Fruit fly (Drosophila melanogaster): Measurements from ENCODE around the gene Hmgcl.

Hmgcl gene

DNA sequence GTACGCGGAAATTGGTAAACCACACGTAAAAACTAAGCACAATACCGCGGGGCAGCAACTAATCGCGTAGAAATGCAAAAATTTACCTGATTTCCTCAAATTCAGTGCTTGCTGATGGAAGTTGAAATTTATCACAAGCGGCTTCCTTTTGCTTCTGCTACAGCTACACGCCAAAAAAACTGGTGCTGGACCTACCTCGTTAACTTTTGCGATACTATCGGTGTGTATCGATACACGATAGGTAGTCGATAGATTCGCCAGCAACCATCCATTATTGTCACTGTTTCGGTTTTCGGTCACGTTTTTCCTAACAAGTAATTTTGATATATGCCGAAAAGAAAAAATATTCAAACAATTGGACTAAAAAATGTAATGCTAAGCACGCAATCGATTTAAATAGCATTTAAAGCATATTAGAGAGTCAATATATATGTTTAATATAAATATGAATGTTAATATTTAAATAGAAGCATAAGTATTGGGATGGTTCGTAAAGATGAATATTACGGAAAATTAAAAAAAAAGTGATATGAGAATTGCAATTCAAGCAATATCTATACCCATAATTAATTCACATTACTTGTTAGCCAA lies 7.3 kb downstream of the Hmgcl start, which contains the start of gene Sumo (continued):
- TF ChIP-seq YL-1 (GFP tag; optimal IDR thresholded peaks at IDR 0.05) = peak; percentile 9
- no peak for TF ChIP-seq CG14014 (GFP tag; IDR thresholded peaks at IDR 0.05)
- TF ChIP-seq trh (GFP tag; optimal IDR thresholded peaks at IDR 0.05) = no peak
- TF ChIP-seq CG16863 (GFP tag; optimal IDR thresholded peaks at IDR 0.05) = no peak
- peak; percentile 66 for TF ChIP-seq phol (tag; optimal IDR thresholded peaks at IDR 0.05)
- TF ChIP-seq MBD-R2 (GFP tag; IDR thresholded peaks at IDR 0.05) = peak; percentile 38
- peak; percentile 27 for TF ChIP-seq CG9817 (tag; optimal IDR thresholded peaks at IDR 0.05)
- TF ChIP-seq Dfd (GFP tag; optimal IDR thresholded peaks at IDR 0.05) = no peak
- TF ChIP-seq CG2202 (tag; optimal IDR thresholded peaks at IDR 0.05) = no peak
- TF ChIP-seq yki (optimal IDR thresholded peaks at IDR 0.05) = no peak
- peak; percentile 15 for TF ChIP-seq Sox102F (GFP tag; optimal IDR thresholded peaks at IDR 0.05)
- TF ChIP-seq CG18476 (GFP tag; optimal IDR thresholded peaks at IDR 0.05) = no peak
- TF ChIP-seq scrt (GFP tag; optimal IDR thresholded peaks at IDR 0.05) = no peak
- TF ChIP-seq Opbp (GFP tag; IDR thresholded peaks at IDR 0.05; ENCODE audit: partially characterized antibody) = peak; percentile 100
- TF ChIP-seq dmrt11E (tag; optimal IDR thresholded peaks at IDR 0.05) = peak; percentile 4
- no peak for TF ChIP-seq CG6854 (GFP tag; optimal IDR thresholded peaks at IDR 0.05)
- TF ChIP-seq grn (GFP tag; optimal IDR thresholded peaks at IDR 0.05) = no peak
- no peak for TF ChIP-seq oc (tag; optimal IDR thresholded peaks at IDR 0.05)
- peak; percentile 15 for TF ChIP-seq CG18619 (GFP tag; optimal IDR thresholded peaks at IDR 0.05)
- TF ChIP-seq CG8281 (tag; optimal IDR thresholded peaks at IDR 0.05) = no peak
- TF ChIP-seq CHES-1-like (GFP tag; optimal IDR thresholded peaks at IDR 0.05) = no peak
- TF ChIP-seq CG13775 (GFP tag; optimal IDR thresholded peaks at IDR 0.05) = peak; percentile 59
- TF ChIP-seq HLH4C (GFP tag; IDR thresholded peaks at IDR 0.05; ENCODE audit: partially characterized antibody) = peak; percentile 97
- TF ChIP-seq CG34376 (GFP tag; optimal IDR thresholded peaks at IDR 0.05) = no peak
- no peak for TF ChIP-seq tin (GFP tag; optimal IDR thresholded peaks at IDR 0.05)
- TF ChIP-seq H15 (GFP tag; IDR thresholded peaks at IDR 0.05) = 0 out of 3 replicates have a peak, but pooled peaks have one; percentile 8
- TF ChIP-seq sc (optimal IDR thresholded peaks at IDR 0.05) = no peak
- TF ChIP-seq sc (GFP tag; optimal IDR thresholded peaks at IDR 0.05) = no peak
- TF ChIP-seq en (GFP tag; optimal IDR thresholded peaks at IDR 0.05) = no peak
- TF ChIP-seq CG12942 (GFP tag; optimal IDR thresholded peaks at IDR 0.05) = no peak
- peak; percentile 30 for TF ChIP-seq Oli (tag; optimal IDR thresholded peaks at IDR 0.05)
- no peak for TF ChIP-seq Elba2 (GFP tag; optimal IDR thresholded peaks at IDR 0.05)
- no peak for TF ChIP-seq CG10959 (GFP tag; IDR thresholded peaks at IDR 0.05)
- TF ChIP-seq Mrtf (GFP tag; IDR thresholded peaks at IDR 0.05) = no peak
- TF ChIP-seq amos (GFP tag; IDR thresholded peaks at IDR 0.05; ENCODE audit: partially characterized antibody) = peak; percentile 100
- no peak for TF ChIP-seq Poxn (GFP tag; IDR thresholded peaks at IDR 0.05)
- peak; percentile 49 for TF ChIP-seq zen (tag; optimal IDR thresholded peaks at IDR 0.05)
- peak; percentile 9 for TF ChIP-seq D19A (tag; optimal IDR thresholded peaks at IDR 0.05)
- TF ChIP-seq Hr3 (GFP tag; optimal IDR thresholded peaks at IDR 0.05) = peak; percentile 17
- no peak for TF ChIP-seq ash1 (GFP tag; optimal IDR thresholded peaks at IDR 0.05)
- TF ChIP-seq trem (tag; optimal IDR thresholded peaks at IDR 0.05) = peak; percentile 66
- no peak for TF ChIP-seq toy (GFP tag; IDR thresholded peaks at IDR 0.05)
- TF ChIP-seq CG3726 (GFP tag; IDR thresholded peaks at IDR 0.05) = no peak
- TF ChIP-seq CG3065 (GFP tag; optimal IDR thresholded peaks at IDR 0.05) = no peak
- TF ChIP-seq CG5180 (GFP tag; optimal IDR thresholded peaks at IDR 0.05) = no peak
- peak; percentile 21 for TF ChIP-seq grau (tag; optimal IDR thresholded peaks at IDR 0.05)
- peak; percentile 100 for TF ChIP-seq inv (GFP tag; IDR thresholded peaks at IDR 0.05; ENCODE audit: partially characterized antibody)
- no peak for TF ChIP-seq CG17328 (GFP tag; IDR thresholded peaks at IDR 0.05)
- TF ChIP-seq Side (GFP tag; optimal IDR thresholded peaks at IDR 0.05) = no peak
- 0 out of 2 replicates have a peak, but pooled peaks have one; percentile 13 for TF ChIP-seq E2f1 (GFP tag; IDR thresholded peaks at IDR 0.05)
- no peak for TF ChIP-seq peb (GFP tag; IDR thresholded peaks at IDR 0.05)
